Worm (Caenorhabditis elegans) whole organism, mixed stage, embryonic: ENCODE measurements around the gene suds-3.

ENCODE experiments used
- hlh-1 ChIP-seq: fragments of 150-350 bp; optimal IDR thresholded peaks from 2 replicates; lab custom pipeline; 2014; ENCODE audit warnings: missing biosample characterization, missing genetic modification reagents, missing genetic modification characterization
- nhr-28 ChIP-seq: fragments of 150-350 bp; optimal IDR thresholded peaks from 2 replicates; lab custom pipeline; 2014; ENCODE audit warnings: missing biosample characterization, missing genetic modification characterization
- sptf-1 ChIP-seq: sonication (generic microtip); optimal IDR thresholded peaks from 2 replicates; lab custom pipeline; 2017; ENCODE audit warnings: mild to moderate bottlenecking, missing genetic modification characterization, moderate library complexity, missing compliant biosample characterization
- unc-39 ChIP-seq: fragments of 150-350 bp; optimal IDR thresholded peaks from 2 replicates; lab custom pipeline; 2014; ENCODE audit warnings: missing biosample characterization, missing genetic modification characterization
- unc-62 ChIP-seq: fragments of 150-350 bp; optimal IDR thresholded peaks from 2 replicates; lab custom pipeline; 2014; ENCODE audit warnings: missing biosample characterization, missing genetic modification reagents, missing genetic modification characterization

- TF ChIP-seq sptf-1 (tag; lab: Kevin White, UChicago) (no peak), nhr-28 (tag; lab: Kevin White, UChicago) (no peak), unc-39 (tag; lab: Kevin White, UChicago) (no peak), hlh-1 (no peak), unc-62 (GFP tag; lab: Kevin White, UChicago) (no peak)
These were observed 17.0 kb upstream of the suds-3 start, which contains the start of gene fipr-10 for ce11 chrV:9913863-9914262.
